Worm (Caenorhabditis elegans) whole organism, L3 larva: ENCODE results near the gene C09F12.2.
A peak's percentile ranks its signal among the peaks of the same experiment; 100 is the strongest.

Experiments
- R02D3.7 ChIP-seq: fragments of 150-350 bp; optimal IDR thresholded peaks from 2 replicates; lab custom pipeline; 2014; ENCODE audit warnings: missing biosample characterization, missing genetic modification characterization
- ceh-16 ChIP-seq: sonication (generic microtip); optimal IDR thresholded peaks from 2 replicates; lab custom pipeline; 2017; ENCODE audit warnings: missing biosample characterization, missing genetic modification characterization
- ceh-28 ChIP-seq: fragments of 150-350 bp; optimal IDR thresholded peaks from 2 replicates; lab custom pipeline; 2014; ENCODE audit warnings: missing biosample characterization, missing genetic modification reagents, missing genetic modification characterization
- ceh-82 ChIP-seq: fragments of 150-350 bp; optimal IDR thresholded peaks from 2 replicates; lab custom pipeline; 2014; ENCODE audit warnings: missing biosample characterization, missing genetic modification characterization
- ceh-9 ChIP-seq: sonication (generic microtip); optimal IDR thresholded peaks from 2 replicates; lab custom pipeline; 2018; ENCODE audit warnings: missing biosample characterization, missing genetic modification characterization
- daf-12 ChIP-seq: fragments of 150-350 bp; optimal IDR thresholded peaks from 2 replicates; lab custom pipeline; 2014; ENCODE audit warnings: missing biosample characterization, missing genetic modification reagents, missing genetic modification characterization
- egl-27 ChIP-seq: sonication (generic microtip); optimal IDR thresholded peaks from 4 replicates; lab custom pipeline; 2017; ENCODE audit warnings: missing biosample characterization, missing genetic modification reagents, missing genetic modification characterization
- egl-5 ChIP-seq: fragments of 150-350 bp; optimal IDR thresholded peaks from 2 replicates; lab custom pipeline; 2017; ENCODE audit warnings: missing biosample characterization, missing genetic modification reagents, missing genetic modification characterization, inconsistent platforms
- elt-1 ChIP-seq: fragments of 150-350 bp; optimal IDR thresholded peaks from 2 replicates; lab custom pipeline; 2014; ENCODE audit warnings: missing biosample characterization, missing genetic modification characterization
- elt-2 ChIP-seq: sonication (generic microtip); optimal IDR thresholded peaks from 2 replicates; lab custom pipeline; 2016; ENCODE audit warnings: missing genetic modification reagents, mild to moderate bottlenecking, missing genetic modification characterization, missing compliant biosample characterization
- elt-3 ChIP-seq, 3 experiments: fragments of 150-350 bp in 1 of 3; sonication (generic microtip) in 2 of 3; optimal IDR thresholded peaks; 2 replicates in 2 of 3; 4 replicates in 1 of 3; lab custom pipeline; 2014 to 2017; ENCODE audit warnings: missing biosample characterization in 3 of 3, missing genetic modification characterization in 3 of 3
- fkh-10 ChIP-seq: sonication (generic microtip); optimal IDR thresholded peaks from 2 replicates; lab custom pipeline; 2017; ENCODE audit warnings: missing biosample characterization, missing genetic modification reagents, missing genetic modification characterization
- fkh-2 ChIP-seq: fragments of 150-350 bp; optimal IDR thresholded peaks from 2 replicates; lab custom pipeline; 2014; ENCODE audit warnings: missing biosample characterization, missing genetic modification reagents, missing genetic modification characterization
- fos-1 ChIP-seq: fragments of 150-350 bp; optimal IDR thresholded peaks from 2 replicates; lab custom pipeline; 2014; ENCODE audit warnings: missing biosample characterization, missing genetic modification characterization
- hmg-11 ChIP-seq: sonication (generic microtip); optimal IDR thresholded peaks from 2 replicates; lab custom pipeline; 2016; ENCODE audit warnings: missing genetic modification characterization, missing compliant biosample characterization
- jun-1 ChIP-seq: fragments of 150-350 bp; optimal IDR thresholded peaks from 2 replicates; lab custom pipeline; 2014; ENCODE audit warnings: missing biosample characterization, missing genetic modification reagents, missing genetic modification characterization
- lsy-12 ChIP-seq: sonication (generic microtip); optimal IDR thresholded peaks from 2 replicates; lab custom pipeline; 2016; ENCODE audit warnings: mild to moderate bottlenecking, missing genetic modification characterization, missing compliant biosample characterization
- mdl-1 ChIP-seq: fragments of 150-350 bp; optimal IDR thresholded peaks from 2 replicates; lab custom pipeline; 2014; ENCODE audit warnings: missing biosample characterization, missing genetic modification characterization
- mml-1 ChIP-seq: fragments of 150-350 bp; sonication (generic microtip); optimal IDR thresholded peaks from 3 replicates; lab custom pipeline; 2014; ENCODE audit warnings: missing biosample characterization, missing genetic modification characterization
- nfya-1 ChIP-seq: sonication (generic microtip); optimal IDR thresholded peaks from 2 replicates; lab custom pipeline; 2017; ENCODE audit warnings: missing genetic modification characterization, mild to moderate bottlenecking, missing compliant biosample characterization, antibody characterized with exemption, moderate library complexity; ENCODE audit not compliant: insufficient read depth
- nhr-11 ChIP-seq: fragments of 150-350 bp; optimal IDR thresholded peaks from 2 replicates; lab custom pipeline; 2014; ENCODE audit warnings: missing biosample characterization, missing genetic modification characterization
- nhr-12 ChIP-seq: fragments of 150-350 bp; optimal IDR thresholded peaks from 2 replicates; lab custom pipeline; 2014; ENCODE audit warnings: missing biosample characterization, missing genetic modification characterization
- nhr-237 ChIP-seq: fragments of 150-350 bp; optimal IDR thresholded peaks from 2 replicates; lab custom pipeline; 2014; ENCODE audit warnings: missing biosample characterization, missing genetic modification characterization
- nhr-28 ChIP-seq: fragments of 150-350 bp; optimal IDR thresholded peaks from 2 replicates; lab custom pipeline; 2014; ENCODE audit warnings: missing biosample characterization, missing genetic modification characterization
- nhr-43 ChIP-seq: sonication (generic microtip); optimal IDR thresholded peaks from 2 replicates; lab custom pipeline; 2016; ENCODE audit warnings: mild to moderate bottlenecking, missing genetic modification characterization, missing compliant biosample characterization; ENCODE audit not compliant: poor library complexity, severe bottlenecking
- nhr-67 ChIP-seq: fragments of 150-350 bp; optimal IDR thresholded peaks from 2 replicates; lab custom pipeline; 2014; ENCODE audit warnings: missing biosample characterization, missing genetic modification characterization
- nhr-76 ChIP-seq: fragments of 150-350 bp; sonication (generic microtip); optimal IDR thresholded peaks from 5 replicates; lab custom pipeline; 2014; ENCODE audit warnings: missing biosample characterization, missing genetic modification characterization
- pha-4 ChIP-seq: fragments of 150-350 bp; optimal IDR thresholded peaks from 2 replicates; lab custom pipeline; 2014; ENCODE audit warnings: missing biosample characterization, missing genetic modification reagents, missing genetic modification characterization
- pqm-1 ChIP-seq: fragments of 150-350 bp; optimal IDR thresholded peaks from 2 replicates; lab custom pipeline; 2017; ENCODE audit warnings: missing biosample characterization, missing genetic modification characterization, inconsistent platforms
- sea-2 ChIP-seq: fragments of 150-350 bp; sonication (generic microtip); optimal IDR thresholded peaks from 4 replicates; lab custom pipeline; 2014; ENCODE audit warnings: missing biosample characterization, missing genetic modification reagents, missing genetic modification characterization
- skn-1 ChIP-seq: fragments of 150-350 bp; optimal IDR thresholded peaks from 2 replicates; lab custom pipeline; 2014; ENCODE audit warnings: missing biosample characterization, missing genetic modification characterization
- tbx-2 ChIP-seq: sonication (generic microtip); optimal IDR thresholded peaks from 2 replicates; lab custom pipeline; 2016; ENCODE audit warnings: mild to moderate bottlenecking, missing genetic modification characterization, missing compliant biosample characterization
- unc-62 ChIP-seq: fragments of 150-350 bp; sonication (generic microtip); optimal IDR thresholded peaks from 4 replicates; lab custom pipeline; 2014; ENCODE audit warnings: missing biosample characterization, missing genetic modification reagents, missing genetic modification characterization
- ztf-11 ChIP-seq: fragments of 150-350 bp; optimal IDR thresholded peaks from 2 replicates; lab custom pipeline; 2014; ENCODE audit warnings: missing biosample characterization, missing genetic modification characterization

The C09F12.2 gene

DNA sequence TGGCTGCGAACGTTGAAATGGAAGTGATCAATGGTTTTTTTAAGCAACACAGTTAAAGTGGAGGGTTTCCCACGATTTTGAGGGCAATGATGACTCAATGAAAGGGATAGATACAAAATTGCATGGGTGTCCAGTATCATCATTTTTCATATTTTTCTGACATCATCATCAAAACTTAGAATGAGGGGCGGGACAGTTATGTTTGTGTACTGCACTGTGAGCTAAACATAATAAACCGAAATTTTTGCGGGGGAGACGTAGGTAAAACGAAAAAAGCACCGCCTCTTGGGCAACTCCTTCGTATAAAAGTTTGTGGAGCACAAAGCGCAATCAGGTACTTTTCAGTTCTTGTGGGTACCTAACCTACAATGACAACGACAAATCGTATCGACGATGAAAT, at the start of gene C09F12.2:
C09F12.2 (plus strand) TSS at position 301 of the 400 bp plus-strand sequence.
- TF ChIP-seq egl-27 (tag; lab: Kevin White, UChicago) (no peak), lsy-12 (tag; lab: Kevin White, UChicago) (no peak), pha-4 (no peak), nhr-76 (tag; lab: Kevin White, UChicago) (no peak), nhr-12 (tag; lab: Kevin White, UChicago) (no peak), sea-2 (no peak), ceh-16 (tag; lab: Kevin White, UChicago) (no peak)

DNA sequence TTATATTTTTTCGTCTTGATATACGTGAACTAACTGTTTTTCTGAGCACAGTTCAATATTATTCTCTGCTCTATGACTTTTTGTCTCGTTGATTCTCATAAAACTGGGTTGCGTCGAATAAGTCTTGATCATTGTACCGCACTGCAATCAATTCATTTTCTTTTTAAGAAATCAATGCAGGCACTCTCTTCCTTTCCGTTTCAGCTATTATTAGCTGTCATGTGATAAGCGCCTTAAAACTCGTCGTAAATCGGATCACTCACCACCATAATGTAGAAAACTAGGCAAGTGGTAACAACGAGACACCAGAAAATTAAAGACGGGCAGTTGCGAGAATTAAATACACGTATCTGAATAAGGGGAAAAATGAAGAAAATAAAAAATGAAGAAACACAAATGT, 46.3 kb upstream of the C09F12.2 start:
- no peak for TF ChIP-seq tbx-2 (tag; lab: Kevin White, UChicago)
- peak; percentile 50 for TF ChIP-seq pqm-1 (tag; lab: Kevin White, UChicago)
- TF ChIP-seq elt-2 (tag; lab: Kevin White, UChicago) = peak; percentile 58
- no peak for TF ChIP-seq egl-27 (tag; lab: Kevin White, UChicago)

DNA sequence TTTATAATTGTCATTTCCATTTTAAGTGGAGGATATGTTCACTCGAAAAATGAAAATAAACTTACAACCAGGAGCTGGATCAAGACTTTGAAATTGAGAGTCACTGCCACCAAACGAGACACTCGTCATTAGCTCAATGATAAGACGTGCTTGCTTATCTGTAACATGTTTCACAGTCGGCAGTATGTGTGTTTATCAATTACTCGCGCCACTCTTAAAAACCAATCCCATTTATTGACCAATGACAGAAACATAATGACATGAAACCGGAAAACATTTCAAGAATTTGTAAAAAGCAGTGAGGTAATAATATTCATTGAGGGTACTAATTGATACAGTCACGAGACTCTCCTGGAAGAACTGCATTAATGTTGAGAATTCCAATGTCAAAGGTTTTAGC, 45.7 kb upstream of the C09F12.2 start, which contains the start of gene del-5:
del-5 (minus strand) TSS at position 130 of the 400 bp plus-strand sequence.
- TF ChIP-seq egl-27 (tag; lab: Kevin White, UChicago) (no peak), mml-1 (tag; lab: Kevin White, UChicago) (no peak), fkh-10 (no peak), R02D3.7 (tag; lab: Kevin White, UChicago) (no peak), jun-1 (tag; lab: Kevin White, UChicago) (peak; percentile 6), nhr-43 (tag; lab: Kevin White, UChicago) (no peak), nfya-1 (tag; lab: Kevin White, UChicago) (peak; percentile 16), elt-2 (tag; lab: Kevin White, UChicago) (peak; percentile 90), pqm-1 (tag; lab: Kevin White, UChicago) (peak; percentile 84), mdl-1 (tag; lab: Kevin White, UChicago) (no peak)

DNA sequence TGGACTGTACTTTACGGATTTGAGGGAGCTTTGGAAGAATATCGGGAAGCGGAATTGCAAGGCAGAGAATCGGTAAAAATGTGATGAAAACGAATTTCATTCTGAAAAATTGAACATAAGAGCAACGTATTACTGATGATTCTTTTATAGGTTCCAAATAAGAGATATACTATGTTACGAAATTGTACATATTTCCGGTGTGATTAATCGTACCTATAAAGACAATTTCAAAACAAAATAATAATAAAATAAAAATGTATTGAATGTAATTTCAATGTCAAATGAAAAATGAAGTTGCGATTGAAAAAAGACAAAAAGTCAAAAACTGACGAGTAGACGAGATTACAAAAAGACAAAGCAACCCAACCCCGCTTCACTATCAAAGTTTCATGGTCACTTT, 44.8 kb upstream of the C09F12.2 start, which contains the start of gene ttr-31:
ttr-31 (minus strand) TSS at position 101 of the 400 bp plus-strand sequence.
- TF ChIP-seq ceh-16 (tag; lab: Kevin White, UChicago) (no peak), hmg-11 (tag; lab: Kevin White, UChicago) (no peak), nhr-12 (tag; lab: Kevin White, UChicago) (no peak), nhr-76 (tag; lab: Kevin White, UChicago) (no peak), nhr-28 (tag; lab: Kevin White, UChicago) (no peak), nhr-237 (tag; lab: Kevin White, UChicago) (no peak), fos-1 (tag; lab: Kevin White, UChicago) (no peak), mml-1 (tag; lab: Kevin White, UChicago) (no peak), pqm-1 (tag; lab: Kevin White, UChicago) (no peak), skn-1 (tag; lab: Kevin White, UChicago) (no peak), ceh-28 (tag; lab: Kevin White, UChicago) (no peak), R02D3.7 (tag; lab: Kevin White, UChicago) (no peak), nhr-11 (no peak), fkh-10 (no peak)

DNA sequence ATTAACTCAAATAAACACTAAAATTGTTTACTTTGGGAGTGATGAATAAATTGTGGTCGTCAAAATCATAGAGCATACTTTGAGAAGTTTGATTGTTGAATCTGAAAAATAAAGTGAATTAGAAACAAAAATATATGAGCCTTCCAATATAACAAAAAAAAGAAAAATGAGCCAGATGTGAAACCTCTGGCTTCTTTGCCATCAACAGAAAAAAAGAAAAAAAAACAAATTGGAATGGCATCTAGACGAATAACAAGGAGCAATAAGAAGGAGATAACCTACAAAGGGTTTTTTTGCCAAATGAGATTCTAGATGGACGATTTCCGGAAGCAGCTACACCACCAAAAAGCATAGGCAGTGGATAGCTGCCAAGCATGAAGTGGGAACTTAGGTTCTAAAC, 43.1 kb upstream of the C09F12.2 start, which contains the start of gene F58A3.4:
F58A3.4 (minus strand) TSS at position 101 of the 400 bp plus-strand sequence.
- TF ChIP-seq ceh-82 (tag; lab: Kevin White, UChicago) = no peak
- no peak for TF ChIP-seq mdl-1 (tag; lab: Kevin White, UChicago)
- TF ChIP-seq elt-1 (tag; lab: Kevin White, UChicago) = no peak
- no peak for TF ChIP-seq ztf-11 (tag; lab: Kevin White, UChicago)
- TF ChIP-seq, all 47 proteins: peak for 0

DNA sequence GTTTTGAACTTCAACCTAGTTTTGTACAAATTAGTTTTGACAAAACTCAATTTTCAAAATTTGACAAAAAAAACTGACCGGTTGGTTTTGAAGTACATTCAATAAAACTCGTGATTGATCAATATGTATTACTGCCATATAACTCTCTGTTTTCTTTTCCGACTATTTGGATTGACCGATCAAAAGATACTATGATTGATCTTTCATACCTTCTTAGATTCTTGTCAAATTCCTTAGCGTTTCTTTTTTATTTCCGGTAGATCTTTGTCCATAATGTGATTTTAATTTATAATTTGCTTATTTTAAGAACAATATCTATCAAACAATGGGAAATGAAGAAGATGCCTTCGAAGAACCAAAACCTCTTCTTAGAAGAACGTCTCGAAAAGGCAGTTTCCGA, 41.4 kb upstream of the C09F12.2 start, which contains the start of gene F58A3.3:
F58A3.3 (plus strand) TSS at position 301 of the 400 bp plus-strand sequence.
- no peak for TF ChIP-seq nhr-11
- TF ChIP-seq elt-2 (tag; lab: Kevin White, UChicago) = no peak
- no peak for TF ChIP-seq unc-62
- TF ChIP-seq fkh-2 = no peak
- no peak for TF ChIP-seq elt-3 (tag; optimal IDR thresholded peaks at IDR 0.05; lab: Kevin White, UChicago)
- TF ChIP-seq nhr-76 (tag; lab: Kevin White, UChicago) = no peak
- TF ChIP-seq mml-1 (tag; lab: Kevin White, UChicago) = no peak
- no peak for TF ChIP-seq egl-5 (tag; lab: Kevin White, UChicago)
- no peak for TF ChIP-seq daf-12 (tag; lab: Kevin White, UChicago)
- no peak for TF ChIP-seq fkh-10
- TF ChIP-seq ceh-9 (tag; lab: Kevin White, UChicago) = no peak
- no peak for TF ChIP-seq nhr-67
